Worm (Caenorhabditis elegans): Measurements from ENCODE around the gene ciao-2B.

The ciao-2B gene

ce11 chrIII:13423414-13423813, 15.9 kb downstream of the ciao-2B start, which contains the start of gene exo-1:
exo-1 (plus strand) TSS chrIII:13423514.
- TF ChIP-seq mdl-1 (tag; optimal IDR thresholded peaks at IDR 0.05) = no peak
- TF ChIP-seq nhr-23 (tag; optimal IDR thresholded peaks at IDR 0.05) = no peak
- TF ChIP-seq sma-3 (GFP tag; optimal IDR thresholded peaks at IDR 0.05) = peak; percentile 70
- peak; percentile 63 for TF ChIP-seq fos-1 (tag; optimal IDR thresholded peaks at IDR 0.05)
- no peak for TF ChIP-seq unc-62 (GFP tag; optimal IDR thresholded peaks at IDR 0.05)
- TF ChIP-seq nhr-129 (tag; optimal IDR thresholded peaks at IDR 0.05) = peak; percentile 70
- peak; percentile 21 for TF ChIP-seq blmp-1 (tag; optimal IDR thresholded peaks at IDR 0.05; ENCODE audit: insufficient read depth)
- no peak for TF ChIP-seq egl-27 (tag; optimal IDR thresholded peaks at IDR 0.05)
- TF ChIP-seq sem-4 (tag; optimal IDR thresholded peaks at IDR 0.05) = no peak
- no peak for TF ChIP-seq mab-5 (tag; optimal IDR thresholded peaks at IDR 0.05)
- no peak for TF ChIP-seq ztf-4 (tag; optimal IDR thresholded peaks at IDR 0.05)
- TF ChIP-seq nhr-21 (tag; optimal IDR thresholded peaks at IDR 0.05) = no peak
- no peak for TF ChIP-seq F13H6.1 (tag; optimal IDR thresholded peaks at IDR 0.05)
- TF ChIP-seq zag-1 (tag; optimal IDR thresholded peaks at IDR 0.05) = peak; percentile 1
- TF ChIP-seq lsy-2 (tag; optimal IDR thresholded peaks at IDR 0.05) = peak in 1 of 2 experiments; percentile 77
- TF ChIP-seq nhr-77 (tag; optimal IDR thresholded peaks at IDR 0.05) = no peak
- peak; percentile 66 for TF ChIP-seq crh-2 (tag; optimal IDR thresholded peaks at IDR 0.05)
- no peak for TF ChIP-seq ceh-82 (tag; optimal IDR thresholded peaks at IDR 0.05)
- TF ChIP-seq nhr-25 (tag; optimal IDR thresholded peaks at IDR 0.05) = peak; percentile 63
- no peak for TF ChIP-seq ama-1 (optimal IDR thresholded peaks at IDR 0.05)
- TF ChIP-seq ztf-1 (GFP tag; conservative IDR thresholded peaks at IDR 0.05) = no peak
- TF ChIP-seq alr-1 (tag; optimal IDR thresholded peaks at IDR 0.05) = no peak
- no peak for TF ChIP-seq mbf-1 (tag; optimal IDR thresholded peaks at IDR 0.05)
- peak; percentile 91 for TF ChIP-seq gmeb-1 (tag; optimal IDR thresholded peaks at IDR 0.05)
- no peak for TF ChIP-seq dmd-4 (tag; optimal IDR thresholded peaks at IDR 0.05)
- no peak for TF ChIP-seq unc-39 (tag; optimal IDR thresholded peaks at IDR 0.05)
- TF ChIP-seq nhr-11 (tag; optimal IDR thresholded peaks at IDR 0.05) = no peak
- TF ChIP-seq Y55F3AM.14 (GFP tag; optimal IDR thresholded peaks at IDR 0.05) = no peak
- TF ChIP-seq unc-55 (GFP tag; optimal IDR thresholded peaks at IDR 0.05) = peak; percentile 87
- no peak for TF ChIP-seq peb-1 (tag; optimal IDR thresholded peaks at IDR 0.05)
- no peak for TF ChIP-seq ztf-11 (tag; optimal IDR thresholded peaks at IDR 0.05)
- TF ChIP-seq nhr-10 (tag; optimal IDR thresholded peaks at IDR 0.05) = no peak
- TF ChIP-seq lin-13 (GFP tag; optimal IDR thresholded peaks at IDR 0.05) = peak; percentile 75
- peak; percentile 41 for TF ChIP-seq C34F6.9 (tag; optimal IDR thresholded peaks at IDR 0.05)
- no peak for TF ChIP-seq nhr-237 (tag; optimal IDR thresholded peaks at IDR 0.05)
- no peak for TF ChIP-seq elt-3 (tag; optimal IDR thresholded peaks at IDR 0.05)
- TF ChIP-seq sma-9 (GFP tag; optimal IDR thresholded peaks at IDR 0.05) = peak; percentile 26
- TF ChIP-seq sma-9 (tag; optimal IDR thresholded peaks at IDR 0.05) = no peak
- TF ChIP-seq skn-1 (tag; optimal IDR thresholded peaks at IDR 0.05) = no peak
- no peak for TF ChIP-seq lin-11 (tag; optimal IDR thresholded peaks at IDR 0.05)
- no peak for TF ChIP-seq lin-39 (tag; optimal IDR thresholded peaks at IDR 0.05)
- no peak for TF ChIP-seq elt-1 (tag; optimal IDR thresholded peaks at IDR 0.05)
- TF ChIP-seq snpc-4 (tag; optimal IDR thresholded peaks at IDR 0.05) = peak; percentile 53
- no peak for TF ChIP-seq ceh-16 (tag; optimal IDR thresholded peaks at IDR 0.05)
- TF ChIP-seq aly-2 (tag; optimal IDR thresholded peaks at IDR 0.05) = no peak
- no peak for TF ChIP-seq ZK546.5 (tag; optimal IDR thresholded peaks at IDR 0.05)
- no peak for TF ChIP-seq nhr-12 (tag; optimal IDR thresholded peaks at IDR 0.05)
- no peak for TF ChIP-seq nhr-6 (tag; optimal IDR thresholded peaks at IDR 0.05)
- no peak for TF ChIP-seq R02D3.7 (tag; optimal IDR thresholded peaks at IDR 0.05)

Data from whole organism, L2 larva.